Worm (Caenorhabditis elegans) whole organism, L2 larva: ENCODE measurements around the gene C16C8.22.

Source experiments
- ama-1 ChIP-seq: fragments of 150-350 bp; optimal IDR thresholded peaks from 2 replicates; lab custom pipeline; 2018; ENCODE audit warnings: inconsistent platforms
- lin-11 ChIP-seq: fragments of 150-350 bp; sonication (generic microtip); optimal IDR thresholded peaks from 2 replicates; lab custom pipeline; 2014; ENCODE audit warnings: missing biosample characterization, missing genetic modification characterization, inconsistent platforms, mixed read lengths
- lin-13 ChIP-seq: fragments of 150-350 bp; optimal IDR thresholded peaks from 2 replicates; lab custom pipeline; 2014; ENCODE audit warnings: missing biosample characterization, missing genetic modification reagents, missing genetic modification characterization
- mdl-1 ChIP-seq, 2 experiments: fragments of 150-350 bp in 1 of 2; sonication (generic microtip) in 1 of 2; optimal IDR thresholded peaks; 2 replicates each; lab custom pipeline; 2017; ENCODE audit warnings: missing biosample characterization in 2 of 2, missing genetic modification characterization in 2 of 2
- unc-39 ChIP-seq: fragments of 150-350 bp; optimal IDR thresholded peaks from 2 replicates; lab custom pipeline; 2014; ENCODE audit warnings: missing biosample characterization, missing genetic modification characterization

DNA sequence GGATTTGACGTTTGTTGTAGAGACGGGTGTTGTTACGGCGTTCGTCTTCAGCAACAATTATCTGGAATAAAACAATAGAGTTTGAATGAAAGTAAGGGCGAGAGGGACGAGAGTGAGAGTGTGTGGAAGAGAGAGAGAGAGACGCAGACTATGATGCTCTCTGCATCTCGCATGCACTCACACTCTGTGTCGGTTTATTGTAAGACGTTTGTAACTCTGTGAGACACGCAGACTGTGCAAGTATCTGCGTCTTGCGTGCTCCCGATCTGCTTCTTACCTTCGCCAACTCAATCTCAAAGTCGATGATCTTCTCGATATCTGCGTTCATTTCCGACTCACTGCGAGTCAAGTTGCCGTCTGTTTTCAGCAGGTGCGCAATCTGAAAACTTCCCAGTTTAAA is 20.1 kb downstream of the C16C8.22 start:
- TF ChIP-seq ama-1 (lab: Kevin White, UChicago) (no peak), mdl-1 (tag; optimal IDR thresholded peaks at IDR 0.05; lab: Kevin White, UChicago) (no peak), lin-13 (no peak), unc-39 (tag; lab: Kevin White, UChicago) (no peak), lin-11 (tag; lab: Kevin White, UChicago) (no peak)
